Fruit fly (Drosophila melanogaster) whole organism, embryonic: ENCODE measurements around the gene CG8312.
A peak's percentile ranks its signal among the peaks of the same experiment; 100 is the strongest.

ENCODE experiments used
- ATbp ChIP-seq: fragments of 200-800 bp; sonication (Bioruptor generic); optimal IDR thresholded peaks from 2 replicates; lab custom pipeline; 2017; ENCODE audit warnings: missing biosample characterization, mild to moderate bottlenecking, missing genetic modification characterization, missing genetic modification reagents
- Atf3 ChIP-seq: fragments of 200-800 bp; sonication (Bioruptor generic); optimal IDR thresholded peaks from 3 replicates; lab custom pipeline; 2016; ENCODE audit warnings: missing biosample characterization, missing genetic modification characterization
- CG10209 ChIP-seq: fragments of 200-800 bp; sonication (Bioruptor generic); optimal IDR thresholded peaks from 3 replicates; lab custom pipeline; 2017; ENCODE audit warnings: missing biosample characterization, mild to moderate bottlenecking, missing genetic modification characterization, missing genetic modification reagents
- CG11456 ChIP-seq: fragments of 200-800 bp; sonication (Bioruptor generic); IDR thresholded peaks from 3 replicates; pipeline ENCODE4 v1.3.6; 2022; ENCODE audit warnings: missing biosample characterization, missing genetic modification characterization
- CG12219 ChIP-seq: fragments of 200-800 bp; sonication (Bioruptor generic); optimal IDR thresholded peaks from 3 replicates; lab custom pipeline; 2018; ENCODE audit warnings: missing biosample characterization, mild to moderate bottlenecking, missing genetic modification characterization
- CG14667 ChIP-seq: fragments of 200-800 bp; sonication (Bioruptor generic); IDR thresholded peaks from 2 replicates; pipeline ENCODE4 v1.3.6; 2022; ENCODE audit warnings: missing biosample characterization, missing genetic modification characterization
- CG15514 ChIP-seq: fragments of 200-800 bp; sonication (Bioruptor generic); optimal IDR thresholded peaks from 3 replicates; lab custom pipeline; 2017; ENCODE audit warnings: missing biosample characterization, missing genetic modification characterization, mild to moderate bottlenecking, moderate library complexity, missing genetic modification reagents
- CG16813 ChIP-seq: fragments of 200-800 bp; sonication (Bioruptor generic); IDR thresholded peaks from 3 replicates; pipeline ENCODE4 v1.3.6; 2022; ENCODE audit warnings: missing biosample characterization, missing genetic modification characterization; ENCODE audit not compliant: partially characterized antibody
- CG17802 ChIP-seq: fragments of 200-800 bp; sonication (Bioruptor generic); optimal IDR thresholded peaks from 2 replicates; lab custom pipeline; 2018; ENCODE audit warnings: missing biosample characterization, mild to moderate bottlenecking, missing genetic modification characterization, moderate library complexity
- CG17829 ChIP-seq: fragments of 200-800 bp; optimal IDR thresholded peaks from 2 replicates; lab custom pipeline; 2019; ENCODE audit warnings: missing biosample characterization, mild to moderate bottlenecking, missing genetic modification characterization, moderate library complexity
- CG17912 ChIP-seq: fragments of 200-800 bp; sonication (Bioruptor generic); optimal IDR thresholded peaks from 2 replicates; lab custom pipeline; 2018; ENCODE audit warnings: missing biosample characterization, mild to moderate bottlenecking, missing genetic modification characterization
- CG2199 ChIP-seq: fragments of 200-800 bp; sonication (Bioruptor generic); IDR thresholded peaks from 3 replicates; pipeline ENCODE4 v1.3.6; 2022; ENCODE audit warnings: missing biosample characterization, missing genetic modification characterization
- CG30020 ChIP-seq: fragments of 200-800 bp; optimal IDR thresholded peaks from 2 replicates; lab custom pipeline; 2019; ENCODE audit warnings: missing biosample characterization, mild to moderate bottlenecking, missing genetic modification characterization, moderate library complexity
- CG31388 ChIP-seq: fragments of 200-800 bp; sonication (Bioruptor generic); optimal IDR thresholded peaks from 2 replicates; lab custom pipeline; 2016; ENCODE audit warnings: missing biosample characterization, missing genetic modification characterization
- CG4282 ChIP-seq: fragments of 200-800 bp; sonication (Bioruptor generic); optimal IDR thresholded peaks from 2 replicates; lab custom pipeline; 2016; ENCODE audit warnings: missing biosample characterization, missing genetic modification characterization
- CG4424 ChIP-seq: fragments of 200-800 bp; sonication (Bioruptor generic); optimal IDR thresholded peaks from 3 replicates; lab custom pipeline; 2016; ENCODE audit warnings: missing biosample characterization, missing genetic modification characterization
- CG5180 ChIP-seq: fragments of 200-800 bp; sonication (Bioruptor generic); optimal IDR thresholded peaks from 3 replicates; lab custom pipeline; 2017; ENCODE audit warnings: missing biosample characterization, missing genetic modification characterization, mild to moderate bottlenecking, moderate library complexity, missing genetic modification reagents
- CG6254 ChIP-seq: fragments of 200-800 bp; sonication (Bioruptor generic); optimal IDR thresholded peaks from 3 replicates; lab custom pipeline; 2017; ENCODE audit warnings: mild to moderate bottlenecking, missing biosample characterization, missing genetic modification reagents, missing genetic modification characterization
- CG6683 ChIP-seq: fragments of 200-800 bp; sonication (Bioruptor generic); optimal IDR thresholded peaks from 2 replicates; lab custom pipeline; 2017; ENCODE audit warnings: missing biosample characterization, mild to moderate bottlenecking, missing genetic modification characterization, missing genetic modification reagents
- CG6854 ChIP-seq: fragments of 200-800 bp; sonication (Bioruptor generic); optimal IDR thresholded peaks from 3 replicates; lab custom pipeline; 2017; ENCODE audit warnings: missing biosample characterization, mild to moderate bottlenecking, missing genetic modification characterization
- CG8388 ChIP-seq: fragments of 200-800 bp; sonication (Bioruptor generic); optimal IDR thresholded peaks from 2 replicates; lab custom pipeline; 2019; ENCODE audit warnings: missing biosample characterization, mild to moderate bottlenecking, missing genetic modification characterization, moderate library complexity
- D ChIP-seq, 2 experiments: fragments of 200-800 bp in 1 of 2; fragments of >200 bp in 1 of 2; sonication (Bioruptor generic) in 1 of 2; optimal IDR thresholded peaks; 2 replicates in 1 of 2; 3 replicates in 1 of 2; lab custom pipeline; 2017; ENCODE audit warnings: mild to moderate bottlenecking in 1 of 2, missing biosample characterization in 1 of 2, missing genetic modification characterization in 1 of 2, missing genetic modification reagents in 1 of 2
- D19A ChIP-seq: fragments of 200-800 bp; optimal IDR thresholded peaks from 3 replicates; lab custom pipeline; 2019; ENCODE audit warnings: missing biosample characterization, mild to moderate bottlenecking, missing genetic modification characterization, moderate library complexity
- Dfd ChIP-seq, 2 experiments: fragments of >200 bp; optimal IDR thresholded peaks; 2 replicates each; lab custom pipeline; 2017; ENCODE audit warnings: missing biosample characterization in 2 of 2, missing genetic modification characterization in 2 of 2
- Dip3 ChIP-seq: fragments of 200-800 bp; sonication (Bioruptor generic); optimal IDR thresholded peaks from 3 replicates; lab custom pipeline; 2016; ENCODE audit warnings: missing biosample characterization, missing genetic modification characterization
- ERR ChIP-seq: fragments of 200-800 bp; sonication (Bioruptor generic); optimal IDR thresholded peaks from 2 replicates; lab custom pipeline; 2016; ENCODE audit warnings: missing biosample characterization, missing genetic modification characterization
- Hmr ChIP-seq: fragments of 200-800 bp; sonication (Bioruptor generic); optimal IDR thresholded peaks from 3 replicates; lab custom pipeline; 2017; ENCODE audit warnings: mild to moderate bottlenecking, missing biosample characterization, missing genetic modification reagents, missing genetic modification characterization
- Lim3 ChIP-seq: fragments of 200-800 bp; sonication (Bioruptor generic); IDR thresholded peaks from 2 replicates; pipeline ENCODE4 v1.3.6; 2022; ENCODE audit warnings: missing biosample characterization, missing genetic modification characterization
- Max ChIP-seq: fragments of 200-800 bp; sonication (Bioruptor generic); optimal IDR thresholded peaks from 2 replicates; lab custom pipeline; 2016; ENCODE audit warnings: missing biosample characterization, mild to moderate bottlenecking, missing genetic modification characterization
- NC2α ChIP-seq: fragments of 200-800 bp; sonication (Bioruptor generic); optimal IDR thresholded peaks from 2 replicates; lab custom pipeline; 2016; ENCODE audit warnings: missing biosample characterization, missing genetic modification characterization
- Sry-δ ChIP-seq: fragments of 200-800 bp; sonication (Bioruptor generic); optimal IDR thresholded peaks from 2 replicates; lab custom pipeline; 2016; ENCODE audit warnings: missing biosample characterization, missing genetic modification characterization
- Usf ChIP-seq: fragments of 200-800 bp; sonication (Bioruptor generic); optimal IDR thresholded peaks from 2 replicates; lab custom pipeline; 2017; ENCODE audit warnings: missing genotype, missing biosample characterization, missing genetic modification characterization
- ab ChIP-seq: fragments of 200-800 bp; sonication (Bioruptor generic); optimal IDR thresholded peaks from 2 replicates; lab custom pipeline; 2016; ENCODE audit warnings: missing biosample characterization, missing genetic modification characterization
- ase ChIP-seq: fragments of 200-800 bp; sonication (Bioruptor generic); IDR thresholded peaks from 3 replicates; pipeline ENCODE4 v1.3.6; 2022; ENCODE audit warnings: missing biosample characterization, missing genetic modification characterization
- bab2 ChIP-seq: fragments of 200-800 bp; sonication (Bioruptor generic); optimal IDR thresholded peaks from 2 replicates; lab custom pipeline; 2016; ENCODE audit warnings: missing biosample characterization, missing genetic modification characterization
- chif ChIP-seq, 2 experiments: fragments of 200-800 bp; sonication (Bioruptor generic); optimal IDR thresholded peaks; 3 replicates each; lab custom pipeline; 2016; ENCODE audit warnings: missing biosample characterization in 2 of 2, missing genetic modification characterization in 2 of 2
- fd96Cb ChIP-seq: fragments of 200-800 bp; sonication (Bioruptor generic); optimal IDR thresholded peaks from 2 replicates; lab custom pipeline; 2018; ENCODE audit warnings: missing biosample characterization, mild to moderate bottlenecking, missing genetic modification characterization, moderate library complexity
- fru ChIP-seq: fragments of >200 bp; optimal IDR thresholded peaks from 2 replicates; lab custom pipeline; 2017
- gce ChIP-seq: fragments of 200-800 bp; sonication (Bioruptor generic); IDR thresholded peaks from 3 replicates; pipeline ENCODE4 v1.3.6; 2022; ENCODE audit warnings: missing biosample characterization, missing genetic modification characterization
- jing ChIP-seq: fragments of 200-800 bp; sonication (Bioruptor generic); optimal IDR thresholded peaks from 2 replicates; lab custom pipeline; 2018; ENCODE audit warnings: missing biosample characterization, mild to moderate bottlenecking, missing genetic modification characterization
- lab ChIP-seq: fragments of 200-800 bp; sonication (Bioruptor generic); optimal IDR thresholded peaks from 3 replicates; lab custom pipeline; 2017; ENCODE audit warnings: missing biosample characterization, missing genetic modification characterization, mild to moderate bottlenecking, moderate library complexity, missing genetic modification reagents
- luna ChIP-seq: fragments of 200-800 bp; sonication (Bioruptor generic); optimal IDR thresholded peaks from 2 replicates; lab custom pipeline; 2016; ENCODE audit warnings: missing biosample characterization, missing genetic modification characterization
- peb ChIP-seq: fragments of 200-800 bp; sonication (Bioruptor generic); IDR thresholded peaks from 2 replicates; pipeline ENCODE4 v1.3.6; 2022; ENCODE audit warnings: missing biosample characterization, missing genetic modification characterization
- rib ChIP-seq: fragments of 200-800 bp; sonication (Bioruptor generic); IDR thresholded peaks from 2 replicates; pipeline ENCODE4 v1.3.6; 2022; ENCODE audit warnings: missing biosample characterization, missing genetic modification characterization
- schlank ChIP-seq: fragments of 200-800 bp; sonication (Bioruptor generic); optimal IDR thresholded peaks from 2 replicates; lab custom pipeline; 2018; ENCODE audit warnings: missing biosample characterization, mild to moderate bottlenecking, missing genetic modification characterization
- sqz ChIP-seq: fragments of 200-800 bp; sonication (Bioruptor generic); optimal IDR thresholded peaks from 3 replicates; lab custom pipeline; 2018; ENCODE audit warnings: missing biosample characterization, mild to moderate bottlenecking, missing genetic modification characterization
- stwl ChIP-seq: fragments of 200-800 bp; sonication (Bioruptor generic); optimal IDR thresholded peaks from 3 replicates; lab custom pipeline; 2018; ENCODE audit warnings: missing biosample characterization, mild to moderate bottlenecking, missing genetic modification characterization, moderate library complexity
- unpg ChIP-seq: fragments of 200-800 bp; sonication (Bioruptor generic); optimal IDR thresholded peaks from 3 replicates; lab custom pipeline; 2018; ENCODE audit warnings: missing biosample characterization, mild to moderate bottlenecking, missing genetic modification characterization, moderate library complexity

The CG8312 gene

DNA sequence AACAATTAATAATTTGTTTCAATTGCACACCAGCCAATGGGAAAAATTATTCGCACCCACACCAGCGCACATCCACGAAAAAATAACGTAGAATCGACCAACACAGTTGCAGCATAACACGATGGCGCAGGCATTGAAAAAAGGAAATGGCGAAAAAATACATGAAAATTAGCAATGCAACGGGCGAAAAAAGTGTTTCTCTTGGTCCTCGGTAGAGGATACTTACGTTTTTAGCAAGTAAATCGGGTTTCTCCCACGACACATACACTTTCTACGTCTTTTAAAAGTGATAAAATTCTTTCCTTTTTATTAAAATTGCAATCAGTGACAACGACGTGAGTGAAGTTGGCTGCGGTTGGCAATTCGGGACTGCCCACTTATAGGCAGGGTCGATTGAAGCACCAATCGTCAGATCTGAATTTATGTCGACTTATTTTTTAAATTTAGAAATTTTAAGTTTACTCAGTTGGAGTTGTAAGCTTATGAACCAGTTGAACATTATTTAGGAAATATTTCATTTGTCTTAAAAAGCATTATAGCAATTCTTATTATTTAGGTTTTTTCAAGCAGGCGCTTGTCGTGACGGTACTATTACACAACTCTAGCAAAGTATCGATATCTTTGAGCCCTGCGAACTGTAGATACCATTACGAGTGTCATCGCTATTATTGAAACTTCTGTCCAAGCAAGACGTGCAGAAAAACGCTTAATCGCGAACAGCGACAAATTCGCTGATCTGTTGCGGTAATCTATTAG lies 13.5 kb upstream of the CG8312 start, which contains the start of the genes Kap-alpha3 and Son (continued):
- TF ChIP-seq stwl: peak; percentile 81
- peak; percentile 79; the same call in 2 of the 3 replicates for TF ChIP-seq CG2199
- TF ChIP-seq CG30020 (tag; lab: Kevin White, UChicago): peak; percentile 89
- peak; percentile 90 for TF ChIP-seq CG6854
- peak; percentile 95 for TF ChIP-seq Dip3 (GFP tag; lab: Kevin White, UChicago)
- peak; percentile 84 for TF ChIP-seq ase (GFP tag; lab: Robert Waterston, UW)
- TF ChIP-seq fru (lab: Kevin White, UChicago): no peak
- peak; percentile 88 for TF ChIP-seq ATbp (GFP tag; lab: Kevin White, UChicago)
- TF ChIP-seq CG5180 (GFP tag; lab: Kevin White, UChicago): peak; percentile 80
- peak; percentile 96 for TF ChIP-seq lab
- TF ChIP-seq Dfd (GFP tag; optimal IDR thresholded peaks at IDR 0.05; lab: Kevin White, UChicago): no peak
- TF ChIP-seq bab2 (GFP tag; lab: Kevin White, UChicago): peak; percentile 92
- peak; percentile 88 for TF ChIP-seq NC2α (GFP tag; lab: Kevin White, UChicago)
- peak; percentile 84 for TF ChIP-seq Usf (GFP tag; lab: Kevin White, UChicago)
- peak; percentile 87 for TF ChIP-seq CG4282 (GFP tag; lab: Kevin White, UChicago)
- TF ChIP-seq CG14667: peak; percentile 80
- peak; percentile 98 for TF ChIP-seq CG17912 (GFP tag; lab: Kevin White, UChicago)
- TF ChIP-seq CG16813: peak; percentile 88
- 0 out of 2 replicates have a peak, but pooled peaks have one; percentile 11 for TF ChIP-seq Lim3 (GFP tag; lab: Robert Waterston, UW)
- TF ChIP-seq gce (GFP tag; lab: Robert Waterston, UW): peak; percentile 83
- TF ChIP-seq Max (GFP tag; lab: Kevin White, UChicago): peak; percentile 96
- peak; percentile 85 for TF ChIP-seq CG6683
- TF ChIP-seq chif (GFP tag; optimal IDR thresholded peaks at IDR 0.05; lab: Kevin White, UChicago): peak; percentile 91 to 95
- peak; percentile 82 for TF ChIP-seq unpg
- TF ChIP-seq CG17829: peak; percentile 90
- peak; percentile 93 for TF ChIP-seq CG4424 (GFP tag; lab: Kevin White, UChicago)
- TF ChIP-seq CG12219 (GFP tag; lab: Kevin White, UChicago): peak; percentile 73
- peak; percentile 74 for TF ChIP-seq fd96Cb (tag; lab: Kevin White, UChicago)
- TF ChIP-seq ab (GFP tag; lab: Kevin White, UChicago): peak; percentile 62
- peak; percentile 90 for TF ChIP-seq Atf3 (GFP tag; lab: Kevin White, UChicago)
- TF ChIP-seq Hmr: peak; percentile 96
- TF ChIP-seq jing: peak; percentile 69
- TF ChIP-seq CG8388 (GFP tag; lab: Kevin White, UChicago): peak; percentile 84
- peak; percentile 92 for TF ChIP-seq CG15514 (GFP tag; lab: Kevin White, UChicago)
- peak; percentile 67; the same call in 1 of the 2 replicates for TF ChIP-seq peb
- TF ChIP-seq CG11456 (GFP tag; lab: Robert Waterston, UW): peak; percentile 96
- peak; percentile 92 for TF ChIP-seq sqz
- peak; percentile 84 for TF ChIP-seq CG17802 (tag; lab: Kevin White, UChicago)
- peak; percentile 77 for TF ChIP-seq rib (GFP tag; lab: Robert Waterston, UW)
- TF ChIP-seq luna (GFP tag; lab: Kevin White, UChicago): peak; percentile 63
- peak; percentile 85 for TF ChIP-seq ERR
- peak; percentile 98 for TF ChIP-seq Sry-δ (GFP tag; lab: Kevin White, UChicago)
- peak; percentile 91 for TF ChIP-seq schlank (tag; lab: Kevin White, UChicago)
- no peak for TF ChIP-seq D (optimal IDR thresholded peaks at IDR 0.05; lab: Kevin White, UChicago)
- TF ChIP-seq D (GFP tag; optimal IDR thresholded peaks at IDR 0.05; lab: Kevin White, UChicago): peak; percentile 89
- TF ChIP-seq CG10209: peak; percentile 93
- peak; percentile 73 for TF ChIP-seq CG6254 (GFP tag; lab: Kevin White, UChicago)
- peak; percentile 69 for TF ChIP-seq D19A (tag; lab: Kevin White, UChicago)
- TF ChIP-seq CG31388: peak; percentile 75
